Worm (Caenorhabditis elegans) whole organism, L1 larva: Measurements from ENCODE around the gene F54E7.6.

ENCODE experiments used
- C04F5.9 ChIP-seq: sonication (generic microtip); optimal IDR thresholded peaks from 2 replicates; lab custom pipeline; 2016; ENCODE audit warnings: missing genetic modification characterization, missing compliant biosample characterization
- C16A3.4 ChIP-seq: fragments of 150-350 bp; optimal IDR thresholded peaks from 2 replicates; lab custom pipeline; 2014; ENCODE audit warnings: missing biosample characterization, missing genetic modification characterization
- C34B4.2 ChIP-seq: sonication (generic microtip); optimal IDR thresholded peaks from 2 replicates; lab custom pipeline; 2017; ENCODE audit warnings: mild to moderate bottlenecking, missing genetic modification characterization, missing compliant biosample characterization
- Y116A8C.19 ChIP-seq: sonication (generic microtip); optimal IDR thresholded peaks from 2 replicates; lab custom pipeline; 2016; ENCODE audit warnings: missing compliant biosample characterization, missing genetic modification characterization, borderline replicate concordance
- aha-1 ChIP-seq: fragments of 150-350 bp; optimal IDR thresholded peaks from 2 replicates; lab custom pipeline; 2014; ENCODE audit warnings: missing biosample characterization, missing genetic modification characterization
- alr-1 ChIP-seq: fragments of 200-800 bp; sonication (Bioruptor generic); optimal IDR thresholded peaks from 2 replicates; lab custom pipeline; 2018; ENCODE audit warnings: borderline replicate concordance, mild to moderate bottlenecking, missing genetic modification characterization, missing compliant biosample characterization
- blmp-1 ChIP-seq: fragments of 150-350 bp; optimal IDR thresholded peaks from 2 replicates; lab custom pipeline; 2014; ENCODE audit warnings: missing biosample characterization, missing genetic modification characterization
- ceh-63 ChIP-seq: fragments of 200-800 bp; sonication (Bioruptor generic); optimal IDR thresholded peaks from 2 replicates; lab custom pipeline; 2018; ENCODE audit warnings: mild to moderate bottlenecking, missing genetic modification characterization, missing compliant biosample characterization
- ceh-8 ChIP-seq: fragments of 200-800 bp; sonication (Bioruptor generic); optimal IDR thresholded peaks from 2 replicates; lab custom pipeline; 2018; ENCODE audit warnings: mild to moderate bottlenecking, missing genetic modification characterization, moderate library complexity, missing compliant biosample characterization
- ceh-82 ChIP-seq, 3 experiments: fragments of 150-350 bp in 1 of 3; sonication (generic microtip) in 2 of 3; optimal IDR thresholded peaks; 2 replicates each; lab custom pipeline; 2014 to 2017; ENCODE audit warnings: missing biosample characterization in 3 of 3, missing genetic modification characterization in 3 of 3
- ceh-88 ChIP-seq: fragments of 200-800 bp; sonication (Bioruptor generic); IDR thresholded peaks from 2 replicates; pipeline ENCODE4 v1.3.6; 2022; ENCODE audit warnings: missing genetic modification characterization, missing compliant biosample characterization
- ceh-90 ChIP-seq: sonication (generic microtip); optimal IDR thresholded peaks from 2 replicates; lab custom pipeline; 2016; ENCODE audit warnings: missing genetic modification characterization, missing compliant biosample characterization
- ces-1 ChIP-seq: fragments of 150-350 bp; optimal IDR thresholded peaks from 2 replicates; lab custom pipeline; 2014; ENCODE audit warnings: missing biosample characterization, missing genetic modification reagents, missing genetic modification characterization
- egl-13 ChIP-seq: sonication (generic microtip); optimal IDR thresholded peaks from 2 replicates; lab custom pipeline; 2016; ENCODE audit warnings: missing genotype, missing genetic modification reagents, missing genetic modification characterization, missing compliant biosample characterization
- egl-27 ChIP-seq, 2 experiments: fragments of 150-350 bp in 1 of 2; sonication (generic microtip); optimal IDR thresholded peaks; 3 replicates each; lab custom pipeline; 2017 to 2018; ENCODE audit warnings: missing biosample characterization in 2 of 2, missing genetic modification characterization in 2 of 2, missing genetic modification reagents in 2 of 2
- ets-5 ChIP-seq: fragments of 200-800 bp; sonication (Bioruptor generic); IDR thresholded peaks from 2 replicates; pipeline ENCODE4 v1.3.6; 2022; ENCODE audit warnings: missing genetic modification characterization, missing compliant biosample characterization
- fkh-10 ChIP-seq: sonication (generic microtip); optimal IDR thresholded peaks from 2 replicates; lab custom pipeline; 2017; ENCODE audit warnings: missing biosample characterization, missing genetic modification reagents, missing genetic modification characterization
- fkh-4 ChIP-seq: sonication (generic microtip); optimal IDR thresholded peaks from 2 replicates; lab custom pipeline; 2016; ENCODE audit warnings: missing compliant biosample characterization, missing genetic modification characterization, borderline replicate concordance
- hpl-2 ChIP-seq: fragments of 150-350 bp; optimal IDR thresholded peaks from 2 replicates; lab custom pipeline; 2014; ENCODE audit warnings: missing biosample characterization, missing genetic modification reagents, missing genetic modification characterization
- irx-1 ChIP-seq: sonication (generic microtip); optimal IDR thresholded peaks from 2 replicates; lab custom pipeline; 2016; ENCODE audit warnings: missing genetic modification characterization, missing compliant biosample characterization
- isw-1 ChIP-seq: fragments of 200-800 bp; sonication (Bioruptor generic); IDR thresholded peaks from 2 replicates; pipeline ENCODE4 v1.3.6; 2022; ENCODE audit warnings: missing genetic modification characterization, missing compliant biosample characterization
- lin-13 ChIP-seq: fragments of 150-350 bp; optimal IDR thresholded peaks from 2 replicates; lab custom pipeline; 2014; ENCODE audit warnings: missing biosample characterization, missing genetic modification reagents, missing genetic modification characterization
- lin-14 ChIP-seq: fragments of 200-800 bp; sonication (Bioruptor generic); optimal IDR thresholded peaks from 2 replicates; lab custom pipeline; 2018; ENCODE audit warnings: mild to moderate bottlenecking, missing genetic modification characterization, moderate library complexity, missing compliant biosample characterization
- lin-35 ChIP-seq, 2 experiments: fragments of 150-350 bp; optimal IDR thresholded peaks; 2 replicates each; lab custom pipeline; 2014; ENCODE audit warnings: missing biosample characterization in 2 of 2, missing genetic modification characterization in 2 of 2, missing genetic modification reagents in 2 of 2
- lin-39 ChIP-seq: fragments of 150-350 bp; optimal IDR thresholded peaks from 2 replicates; lab custom pipeline; 2014; ENCODE audit warnings: missing biosample characterization, missing genetic modification reagents, missing genetic modification characterization
- mab-9 ChIP-seq: fragments of 200-800 bp; sonication (Bioruptor generic); IDR thresholded peaks from 2 replicates; pipeline ENCODE4 v1.3.6; 2022; ENCODE audit warnings: missing genetic modification reagents, missing genetic modification characterization, missing compliant biosample characterization
- mdl-1 ChIP-seq, 2 experiments: fragments of 150-350 bp; optimal IDR thresholded peaks; 2 replicates each; lab custom pipeline; 2014 to 2017; ENCODE audit warnings: missing biosample characterization in 2 of 2, missing genetic modification characterization in 2 of 2, inconsistent platforms in 1 of 2
- mef-2 ChIP-seq: fragments of 150-350 bp; optimal IDR thresholded peaks from 2 replicates; lab custom pipeline; 2014; ENCODE audit warnings: missing biosample characterization, missing genetic modification characterization
- mep-1 ChIP-seq: fragments of 150-350 bp; optimal IDR thresholded peaks from 2 replicates; lab custom pipeline; 2014; ENCODE audit warnings: missing biosample characterization, missing genetic modification characterization
- nhr-12 ChIP-seq: sonication (generic microtip); optimal IDR thresholded peaks from 2 replicates; lab custom pipeline; 2017; ENCODE audit warnings: missing biosample characterization, missing genetic modification characterization
- nhr-28 ChIP-seq: fragments of 150-350 bp; optimal IDR thresholded peaks from 2 replicates; lab custom pipeline; 2014; ENCODE audit warnings: missing biosample characterization, missing genetic modification characterization
- nhr-76 ChIP-seq: sonication (generic microtip); optimal IDR thresholded peaks from 2 replicates; lab custom pipeline; 2017; ENCODE audit warnings: missing biosample characterization, missing genetic modification characterization
- nhr-84 ChIP-seq: sonication (generic microtip); optimal IDR thresholded peaks from 2 replicates; lab custom pipeline; 2017; ENCODE audit warnings: missing biosample characterization, missing genetic modification characterization
- nhr-85 ChIP-seq: sonication (generic microtip); peaks from one replicate; lab custom pipeline; 2016; ENCODE audit warnings: missing genetic modification characterization, inconsistent platforms, missing compliant biosample characterization
- nhr-90 ChIP-seq: sonication (generic microtip); optimal IDR thresholded peaks from 2 replicates; lab custom pipeline; 2016; ENCODE audit warnings: mild to moderate bottlenecking, missing genetic modification characterization, missing compliant biosample characterization; ENCODE audit not compliant: poor library complexity
- pax-3 ChIP-seq: fragments of 200-800 bp; sonication (Bioruptor generic); optimal IDR thresholded peaks from 2 replicates; lab custom pipeline; 2018; ENCODE audit warnings: mild to moderate bottlenecking, missing genetic modification characterization, moderate library complexity, missing compliant biosample characterization
- pqm-1 ChIP-seq: sonication (generic microtip); optimal IDR thresholded peaks from 3 replicates; lab custom pipeline; 2017; ENCODE audit warnings: missing biosample characterization, missing genetic modification characterization
- rnt-1 ChIP-seq: sonication (generic microtip); optimal IDR thresholded peaks from 2 replicates; lab custom pipeline; 2016; ENCODE audit warnings: mild to moderate bottlenecking, missing genetic modification characterization, moderate library complexity, missing compliant biosample characterization
- skn-1 ChIP-seq: fragments of 150-350 bp; optimal IDR thresholded peaks from 2 replicates; lab custom pipeline; 2014; ENCODE audit warnings: missing biosample characterization, missing genetic modification characterization
- snu-23 ChIP-seq: sonication (generic microtip); optimal IDR thresholded peaks from 2 replicates; lab custom pipeline; 2016; ENCODE audit warnings: missing genetic modification characterization, missing compliant biosample characterization
- sup-37 ChIP-seq: fragments of 200-800 bp; sonication (Bioruptor generic); optimal IDR thresholded peaks from 2 replicates; lab custom pipeline; 2018; ENCODE audit warnings: mild to moderate bottlenecking, missing genetic modification characterization, missing compliant biosample characterization
- tbx-2 ChIP-seq: sonication (generic microtip); optimal IDR thresholded peaks from 2 replicates; lab custom pipeline; 2016; ENCODE audit warnings: missing genetic modification characterization, missing compliant biosample characterization
- tlp-1 ChIP-seq: fragments of 150-350 bp; optimal IDR thresholded peaks from 2 replicates; lab custom pipeline; 2014; ENCODE audit warnings: missing biosample characterization, missing genetic modification characterization
- unc-98 ChIP-seq: fragments of 200-800 bp; sonication (Bioruptor generic); IDR thresholded peaks from 2 replicates; pipeline ENCODE4 v1.3.6; 2022; ENCODE audit warnings: missing genetic modification characterization, missing compliant biosample characterization
- xbp-1 ChIP-seq: sonication (generic microtip); optimal IDR thresholded peaks from 2 replicates; lab custom pipeline; 2016; ENCODE audit warnings: missing genetic modification characterization, missing compliant biosample characterization
- ztf-4 ChIP-seq: fragments of 150-350 bp; optimal IDR thresholded peaks from 2 replicates; lab custom pipeline; 2014; ENCODE audit warnings: missing biosample characterization, missing genetic modification characterization

F54E7.6 gene

DNA sequence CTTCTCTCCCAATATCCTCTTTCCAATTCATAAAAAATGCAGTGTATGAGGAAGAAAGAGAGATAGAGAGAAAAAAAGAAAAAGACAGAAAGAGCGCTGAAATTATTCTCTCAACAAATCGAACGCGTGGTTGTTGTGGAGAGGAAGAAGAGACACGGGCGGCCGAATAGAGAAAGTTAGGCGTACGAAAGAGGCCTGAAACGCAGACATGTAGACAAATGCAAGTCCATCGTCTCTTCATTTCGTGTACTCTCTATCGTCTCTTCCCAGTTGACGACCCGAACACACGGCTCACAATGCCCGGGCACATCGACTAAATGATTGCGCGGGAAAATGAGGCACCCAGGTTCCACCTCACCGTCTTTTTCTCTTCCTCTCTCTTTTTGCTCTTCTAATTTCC lies 39.6 kb downstream of the F54E7.6 start (continued):
- TF ChIP-seq lin-39 (tag; lab: Kevin White, UChicago), result no peak
- peak; percentile 66 for TF ChIP-seq nhr-85 (tag; lab: Kevin White, UChicago)
- peak; percentile 30 for TF ChIP-seq xbp-1 (tag; lab: Kevin White, UChicago)
- TF ChIP-seq nhr-90 (tag; lab: Kevin White, UChicago), result peak; percentile 2
- TF ChIP-seq nhr-84 (tag; lab: Kevin White, UChicago), result no peak
- peak; percentile 24 for TF ChIP-seq mep-1 (tag; lab: Kevin White, UChicago)
- peak; percentile 33 for TF ChIP-seq ztf-4 (tag; lab: Kevin White, UChicago)
- TF ChIP-seq irx-1 (tag; lab: Kevin White, UChicago), result no peak
- TF ChIP-seq lin-35 (GFP tag; optimal IDR thresholded peaks at IDR 0.05; lab: Kevin White, UChicago), result peak; percentile 62 to 67
- TF ChIP-seq ceh-8, result no peak
- peak; percentile 49 to 75 (median 65) for TF ChIP-seq ceh-82 (tag; optimal IDR thresholded peaks at IDR 0.05; lab: Kevin White, UChicago)
- TF ChIP-seq ces-1 (GFP tag; lab: Kevin White, UChicago), result no peak
- TF ChIP-seq pqm-1 (tag; lab: Kevin White, UChicago), result no peak
- no peak for TF ChIP-seq ceh-63 (GFP tag; lab: Kevin White, UChicago)
- TF ChIP-seq ceh-90, result no peak
- TF ChIP-seq alr-1 (tag; lab: Kevin White, UChicago), result no peak
- TF ChIP-seq mdl-1 (tag; optimal IDR thresholded peaks at IDR 0.05; lab: Kevin White, UChicago), result peak in 1 of 2 experiments; percentile 46
- TF ChIP-seq sup-37 (GFP tag; lab: Kevin White, UChicago), result no peak
- peak; percentile 69 for TF ChIP-seq snu-23 (GFP tag; lab: Kevin White, UChicago)
- no peak for TF ChIP-seq lin-13
- no peak for TF ChIP-seq mab-9 (GFP tag; lab: Robert Waterston, UW)
- TF ChIP-seq ets-5 (GFP tag; lab: Robert Waterston, UW), result no peak
- TF ChIP-seq unc-98 (GFP tag; lab: Robert Waterston, UW), result no peak
- TF ChIP-seq egl-13 (tag; lab: Kevin White, UChicago), result peak; percentile 70
- TF ChIP-seq Y116A8C.19 (tag; lab: Kevin White, UChicago), result no peak
- TF ChIP-seq mef-2 (tag; lab: Kevin White, UChicago), result peak; percentile 33
- no peak for TF ChIP-seq C04F5.9 (tag; lab: Kevin White, UChicago)
- no peak for TF ChIP-seq C16A3.4 (tag; lab: Kevin White, UChicago)
- TF ChIP-seq skn-1, result peak; percentile 64
- peak; percentile 22 for TF ChIP-seq pax-3 (tag; lab: Kevin White, UChicago)
- no peak for TF ChIP-seq aha-1 (tag; lab: Kevin White, UChicago)

DNA sequence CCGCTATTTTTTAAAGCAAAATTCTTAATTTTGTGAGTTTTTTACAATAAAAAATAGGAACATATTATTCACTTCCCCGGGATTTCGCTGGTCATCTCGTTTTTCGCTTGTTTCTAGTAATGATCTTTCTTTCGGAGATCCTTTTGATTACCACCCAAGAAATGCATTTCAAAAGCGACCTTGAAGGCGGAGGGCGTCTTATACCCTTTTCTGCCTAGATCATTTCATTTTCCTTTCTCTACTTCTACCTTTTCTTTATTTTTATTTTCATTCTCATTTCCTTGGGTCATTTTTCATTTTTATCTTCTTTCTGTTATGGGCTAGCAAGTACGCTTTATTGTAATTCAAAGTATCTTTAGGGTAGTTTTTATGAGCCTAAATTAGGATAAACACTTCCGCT lies 40.7 kb downstream of the F54E7.6 start:
- TF ChIP-seq blmp-1 (tag; lab: Kevin White, UChicago) (peak; percentile 95), nhr-28 (tag; lab: Kevin White, UChicago) (no peak), egl-27 (tag; optimal IDR thresholded peaks at IDR 0.05; lab: Kevin White, UChicago) (no peak), aha-1 (tag; lab: Kevin White, UChicago) (no peak), lin-14 (peak; percentile 15), nhr-85 (tag; lab: Kevin White, UChicago) (peak; percentile 80)
- TF ChIP-seq, all 84 proteins: peak for 3

DNA sequence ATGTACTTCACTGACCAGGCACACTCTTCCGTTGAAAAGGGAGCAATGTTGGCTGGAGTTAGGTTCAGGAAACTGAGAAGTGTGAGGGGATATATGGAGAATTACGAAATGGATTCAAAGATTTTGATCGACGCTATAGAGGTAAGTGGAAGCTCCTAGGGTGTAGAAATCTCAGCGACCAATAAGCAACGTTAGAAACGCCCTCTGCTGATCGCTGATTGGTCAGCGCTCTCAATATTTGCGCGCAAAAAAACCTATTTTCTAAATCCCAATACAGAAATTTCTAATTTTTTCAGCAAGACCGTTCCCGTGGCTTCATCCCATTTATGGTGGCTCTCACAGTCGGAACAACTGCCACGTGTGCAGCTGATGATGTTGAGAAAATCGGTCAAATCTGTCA lies 45.2 kb downstream of the F54E7.6 start:
- TF ChIP-seq xbp-1 (tag; lab: Kevin White, UChicago) (no peak), ceh-88 (no peak), ceh-63 (GFP tag; lab: Kevin White, UChicago) (no peak), fkh-4 (tag; lab: Kevin White, UChicago) (no peak), snu-23 (GFP tag; lab: Kevin White, UChicago) (no peak), C34B4.2 (tag; lab: Kevin White, UChicago) (no peak), tlp-1 (tag; lab: Kevin White, UChicago) (no peak), nhr-12 (tag; lab: Kevin White, UChicago) (no peak), hpl-2 (GFP tag; lab: Kevin White, UChicago) (no peak), egl-27 (tag; optimal IDR thresholded peaks at IDR 0.05; lab: Kevin White, UChicago) (no peak), rnt-1 (tag; lab: Kevin White, UChicago) (no peak), fkh-10 (GFP tag; lab: Kevin White, UChicago) (no peak), tbx-2 (tag; lab: Kevin White, UChicago) (no peak), nhr-76 (tag; lab: Kevin White, UChicago) (no peak), isw-1 (no peak), sup-37 (GFP tag; lab: Kevin White, UChicago) (no peak), ztf-4 (tag; lab: Kevin White, UChicago) (no peak), ceh-90 (no peak), C04F5.9 (tag; lab: Kevin White, UChicago) (no peak), lin-14 (no peak)
